Worm (Caenorhabditis elegans): ENCODE measurements around the gene R07E4.5.

The R07E4.5 gene

DNA sequence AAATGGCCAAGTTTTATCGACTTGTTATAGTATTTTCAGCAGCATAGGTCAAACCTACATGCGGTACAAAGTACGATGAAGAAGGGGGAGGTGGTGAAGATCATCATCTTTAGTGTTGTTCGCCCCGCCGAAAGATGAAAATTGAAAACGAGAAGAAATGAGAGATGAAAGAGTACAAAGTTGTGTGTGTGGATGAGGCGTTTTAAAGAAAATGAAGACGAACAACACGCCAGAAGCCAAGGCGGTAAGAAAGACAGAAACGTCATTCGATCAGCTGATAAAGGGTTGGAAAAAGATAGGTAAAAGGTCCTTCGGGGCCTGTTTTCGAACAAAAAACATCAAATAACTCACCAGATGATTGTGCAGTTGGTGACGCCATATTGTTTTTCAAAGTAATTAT lies 9.1 kb downstream of the R07E4.5 start (continued):
- TF ChIP-seq snpc-1.2 (GFP tag; IDR thresholded peaks at IDR 0.05) (no peak), egl-43 (GFP tag; IDR thresholded peaks at IDR 0.05) (no peak), duxl-1 (tag; optimal IDR thresholded peaks at IDR 0.05; ENCODE audit: poor library complexity) (no peak)

ce11 chrX:5942171-5942570 lies 10.8 kb downstream of the R07E4.5 start:
- TF ChIP-seq lin-29 (GFP tag; IDR thresholded peaks at IDR 0.05) (no peak), dpl-1 (GFP tag; optimal IDR thresholded peaks at IDR 0.05) (no peak), dmd-8 (GFP tag; IDR thresholded peaks at IDR 0.05) (no peak), lir-3 (tag; optimal IDR thresholded peaks at IDR 0.05) (no peak), tra-1 (GFP tag; IDR thresholded peaks at IDR 0.05) (0 out of 2 replicates have a peak, but pooled peaks have one; percentile 29), zag-1 (tag; optimal IDR thresholded peaks at IDR 0.05) (no peak), hif-1 (tag; optimal IDR thresholded peaks at IDR 0.05) (peak in 1 of 2 experiments; percentile 14), snpc-1.2 (GFP tag; IDR thresholded peaks at IDR 0.05) (no peak), nhr-6 (tag; optimal IDR thresholded peaks at IDR 0.05) (no peak), nhr-42 (GFP tag; IDR thresholded peaks at IDR 0.05) (no peak), unc-62 (GFP tag; optimal IDR thresholded peaks at IDR 0.05 in 1 of 2) (peak in 1 of 2 experiments; percentile 95), unc-62 (tag; optimal IDR thresholded peaks at IDR 0.05) (no peak), F44E2.7 (GFP tag; IDR thresholded peaks at IDR 0.05) (no peak), set-16 (GFP tag; IDR thresholded peaks at IDR 0.05) (no peak), F26F4.8 (GFP tag; conservative IDR thresholded peaks at IDR 0.05) (no peak), F37D6.2 (tag; optimal IDR thresholded peaks at IDR 0.05) (no peak), nhr-11 (tag; optimal IDR thresholded peaks at IDR 0.05) (peak; percentile 86), zfp-2 (tag; optimal IDR thresholded peaks at IDR 0.05) (no peak), attf-4 (tag; optimal IDR thresholded peaks at IDR 0.05) (no peak), tag-97 (GFP tag; IDR thresholded peaks at IDR 0.05) (no peak), nhr-10 (tag; optimal IDR thresholded peaks at IDR 0.05) (peak; percentile 7), egl-27 (tag; optimal IDR thresholded peaks at IDR 0.05) (no peak), mxl-3 (GFP tag; optimal IDR thresholded peaks at IDR 0.05) (peak; percentile 86), ceh-82 (tag; optimal IDR thresholded peaks at IDR 0.05) (no peak), mdt-29 (GFP tag; IDR thresholded peaks at IDR 0.05) (no peak), aha-1 (tag) (peak; percentile 29), lim-7 (GFP tag; IDR thresholded peaks at IDR 0.05) (no peak), ceh-62 (tag; optimal IDR thresholded peaks at IDR 0.05) (no peak), nhr-28 (tag; optimal IDR thresholded peaks at IDR 0.05) (peak; percentile 77), hlh-11 (tag; optimal IDR thresholded peaks at IDR 0.05) (peak; percentile 82), snpc-4 (tag; optimal IDR thresholded peaks at IDR 0.05) (no peak), ceh-28 (tag; optimal IDR thresholded peaks at IDR 0.05) (no peak), dmd-6 (GFP tag; IDR thresholded peaks at IDR 0.05) (0 out of 2 replicates have a peak, but pooled peaks have one; percentile 17), hmg-1.1 (GFP tag; IDR thresholded peaks at IDR 0.05) (no peak), ztf-11 (tag; optimal IDR thresholded peaks at IDR 0.05) (no peak), dmd-9 (GFP tag; IDR thresholded peaks at IDR 0.05) (no peak), php-3 (GFP tag; IDR thresholded peaks at IDR 0.05) (no peak), nhr-111 (GFP tag; optimal IDR thresholded peaks at IDR 0.05) (no peak), ces-1 (GFP tag; optimal IDR thresholded peaks at IDR 0.05) (no peak), T26A8.4 (GFP tag; IDR thresholded peaks at IDR 0.05) (no peak), nhr-77 (tag; optimal IDR thresholded peaks at IDR 0.05) (peak; percentile 34), Y48G9A.11 (GFP tag; IDR thresholded peaks at IDR 0.05) (no peak), duxl-1 (tag; optimal IDR thresholded peaks at IDR 0.05; ENCODE audit: poor library complexity) (no peak), zfp-3 (GFP tag; conservative IDR thresholded peaks at IDR 0.05) (no peak), hlh-30 (tag; optimal IDR thresholded peaks at IDR 0.05; ENCODE audit: insufficient read depth) (peak; percentile 87), lsy-2 (tag; optimal IDR thresholded peaks at IDR 0.05) (no peak), Y75B8A.6 (GFP tag; IDR thresholded peaks at IDR 0.05) (no peak), unc-130 (GFP tag; optimal IDR thresholded peaks at IDR 0.05) (no peak), mdl-1 (tag; optimal IDR thresholded peaks at IDR 0.05) (peak; percentile 73 to 90), madf-9 (GFP tag; conservative IDR thresholded peaks at IDR 0.05) (no peak)

Measured in whole organism, L4 larva.